Fruit fly (Drosophila melanogaster) whole organism, adult: ENCODE results near the gene Prm.

ENCODE experiments used
- CG1620 ChIP-seq: fragments of 200-800 bp; sonication (Bioruptor generic); optimal IDR thresholded peaks from 2 replicates; lab custom pipeline; 2016; ENCODE audit warnings: missing biosample characterization, missing genetic modification characterization
- kay ChIP-seq: fragments of 200-800 bp; sonication (Bioruptor generic); peaks from one replicate; lab custom pipeline; 2016; ENCODE audit warnings: missing biosample characterization, missing genetic modification characterization, borderline replicate concordance

- no peak for TF ChIP-seq kay (GFP tag; lab: Kevin White, UChicago)
- TF ChIP-seq CG1620 (GFP tag; lab: Kevin White, UChicago) = peak; percentile 89
Measured at dm6 chr3L:8748839-8749238, 3.7 kb upstream of the Prm start.
